Fruit fly (Drosophila melanogaster): ENCODE data around the gene CG9072.

Gene CG9072

dm6 chrX:15074646-15075351 is 21.0 kb downstream of the CG9072 start (continued):
- TF ChIP-seq PHDP (tag; optimal IDR thresholded peaks at IDR 0.05) (peak; percentile 85), tin (GFP tag; optimal IDR thresholded peaks at IDR 0.05) (peak; percentile 93), Meics (GFP tag; optimal IDR thresholded peaks at IDR 0.05) (peak; percentile 91), CG18262 (tag; optimal IDR thresholded peaks at IDR 0.05) (peak; percentile 77), ac (GFP tag; optimal IDR thresholded peaks at IDR 0.05) (no peak), Poxn (GFP tag; IDR thresholded peaks at IDR 0.05) (peak; percentile 72), CG12391 (tag; optimal IDR thresholded peaks at IDR 0.05) (peak; percentile 88), seq (GFP tag; IDR thresholded peaks at IDR 0.05) (peak; percentile 88), CG4404 (GFP tag; IDR thresholded peaks at IDR 0.05) (peak; percentile 69), CG10267 (tag; optimal IDR thresholded peaks at IDR 0.05) (peak; percentile 77), gt (GFP tag; IDR thresholded peaks at IDR 0.05) (peak; percentile 79), CG18764 (GFP tag; optimal IDR thresholded peaks at IDR 0.05) (peak; percentile 69), hkb (optimal IDR thresholded peaks at IDR 0.05) (peak; percentile 44), hkb (GFP tag; IDR thresholded peaks at IDR 0.05) (peak; percentile 86), fd64A (GFP tag; optimal IDR thresholded peaks at IDR 0.05) (peak; percentile 48), CG11695 (GFP tag; IDR thresholded peaks at IDR 0.05) (peak; percentile 83), danr (GFP tag; IDR thresholded peaks at IDR 0.05) (peak; percentile 79), sc (optimal IDR thresholded peaks at IDR 0.05) (no peak), sc (GFP tag; optimal IDR thresholded peaks at IDR 0.05) (peak; percentile 48), HLHmδ (GFP tag; optimal IDR thresholded peaks at IDR 0.05) (no peak), eve (GFP tag; optimal IDR thresholded peaks at IDR 0.05) (peak in 1 of 2 experiments; percentile 95), CG4617 (GFP tag; optimal IDR thresholded peaks at IDR 0.05; ENCODE audit: borderline replicate concordance) (peak; percentile 70), CG14860 (GFP tag; IDR thresholded peaks at IDR 0.05; ENCODE audit: partially characterized antibody) (no peak), CG15514 (GFP tag; optimal IDR thresholded peaks at IDR 0.05) (peak; percentile 81), dan (GFP tag; IDR thresholded peaks at IDR 0.05) (peak; percentile 37; the same call in 1 of the 2 replicates), crp (GFP tag; optimal IDR thresholded peaks at IDR 0.05) (peak in 1 of 2 experiments; percentile 42), CG11560 (tag; IDR thresholded peaks at IDR 0.05) (peak; percentile 80), Xbp1 (GFP tag; optimal IDR thresholded peaks at IDR 0.05) (peak; percentile 94), NFAT (GFP tag; IDR thresholded peaks at IDR 0.05) (peak; percentile 97), MBD-R2 (GFP tag; IDR thresholded peaks at IDR 0.05) (peak; percentile 60), CG14050 (GFP tag; IDR thresholded peaks at IDR 0.05) (peak; percentile 70), crol (GFP tag; IDR thresholded peaks at IDR 0.05) (peak; percentile 56; the same call in 1 of the 2 replicates), CG6854 (GFP tag; optimal IDR thresholded peaks at IDR 0.05) (peak; percentile 83), ATbp (GFP tag; optimal IDR thresholded peaks at IDR 0.05) (peak; percentile 84), ab (GFP tag; optimal IDR thresholded peaks at IDR 0.05) (peak; percentile 83), CG2129 (GFP tag; IDR thresholded peaks at IDR 0.05; ENCODE audit: partially characterized antibody) (no peak), kay (GFP tag; optimal IDR thresholded peaks at IDR 0.05) (peak; percentile 81), lbe (GFP tag; optimal IDR thresholded peaks at IDR 0.05) (peak; percentile 2), fu2 (GFP tag; optimal IDR thresholded peaks at IDR 0.05) (peak; percentile 92), CG17829 (tag; optimal IDR thresholded peaks at IDR 0.05) (peak; percentile 81), CG5180 (GFP tag; optimal IDR thresholded peaks at IDR 0.05) (peak; percentile 76), CG9932 (GFP tag; IDR thresholded peaks at IDR 0.05) (peak; percentile 95), CG32767 (GFP tag; IDR thresholded peaks at IDR 0.05) (peak; percentile 75), Max (GFP tag; optimal IDR thresholded peaks at IDR 0.05) (peak; percentile 58), D19B (GFP tag; optimal IDR thresholded peaks at IDR 0.05) (peak; percentile 72), az2 (GFP tag; optimal IDR thresholded peaks at IDR 0.05) (peak; percentile 91), CG15696 (tag; optimal IDR thresholded peaks at IDR 0.05) (peak; percentile 53), grau (tag; optimal IDR thresholded peaks at IDR 0.05) (peak; percentile 89), CG11093 (GFP tag; IDR thresholded peaks at IDR 0.05) (peak; percentile 87), CG7928 (GFP tag; optimal IDR thresholded peaks at IDR 0.05) (peak; percentile 64)

Data from whole organism, embryonic.